Fruit fly (Drosophila melanogaster): ENCODE data around the gene cv-c.
A peak's percentile ranks its signal among the peaks of the same experiment; 100 is the strongest.

The cv-c gene

dm6 chr3R:14471426-14471825, 10.1 kb downstream of the cv-c start:
- TF ChIP-seq psq (optimal IDR thresholded peaks at IDR 0.05) (no peak), Dll (optimal IDR thresholded peaks at IDR 0.05) (no peak), EcR (GFP tag; optimal IDR thresholded peaks at IDR 0.05) (no peak), CG8478 (optimal IDR thresholded peaks at IDR 0.05) (no peak), usp (GFP tag; optimal IDR thresholded peaks at IDR 0.05) (no peak), pan (optimal IDR thresholded peaks at IDR 0.05) (no peak)

dm6 chr3R:14470630-14471029, 10.9 kb downstream of the cv-c start:
- TF ChIP-seq EcR (GFP tag; optimal IDR thresholded peaks at IDR 0.05) = no peak

- TF ChIP-seq pan (optimal IDR thresholded peaks at IDR 0.05) (no peak), psq (optimal IDR thresholded peaks at IDR 0.05) (no peak), Dll (optimal IDR thresholded peaks at IDR 0.05) (no peak), usp (GFP tag; optimal IDR thresholded peaks at IDR 0.05) (no peak), CG8478 (optimal IDR thresholded peaks at IDR 0.05) (no peak), EcR (GFP tag; optimal IDR thresholded peaks at IDR 0.05) (no peak)
Observed at dm6 chr3R:14469724-14470123, 11.8 kb downstream of the cv-c start.

- TF ChIP-seq psq (optimal IDR thresholded peaks at IDR 0.05) (no peak), EcR (GFP tag; optimal IDR thresholded peaks at IDR 0.05) (no peak), pan (optimal IDR thresholded peaks at IDR 0.05) (no peak), Dll (optimal IDR thresholded peaks at IDR 0.05) (no peak), usp (GFP tag; optimal IDR thresholded peaks at IDR 0.05) (no peak), CG8478 (optimal IDR thresholded peaks at IDR 0.05) (no peak)
Observed at dm6 chr3R:14468652-14469289, 12.7 kb downstream of the cv-c start.

- no peak for TF ChIP-seq CG8478 (optimal IDR thresholded peaks at IDR 0.05)
- TF ChIP-seq usp (GFP tag; optimal IDR thresholded peaks at IDR 0.05) = no peak
- no peak for TF ChIP-seq EcR (GFP tag; optimal IDR thresholded peaks at IDR 0.05)
- TF ChIP-seq Dll (optimal IDR thresholded peaks at IDR 0.05) = no peak
- TF ChIP-seq pan (optimal IDR thresholded peaks at IDR 0.05) = no peak
- no peak for TF ChIP-seq psq (optimal IDR thresholded peaks at IDR 0.05)
Observed at dm6 chr3R:14467231-14467846, 14.2 kb downstream of the cv-c start.

dm6 chr3R:14466312-14466711, 15.2 kb downstream of the cv-c start:
- no peak for TF ChIP-seq Dll (optimal IDR thresholded peaks at IDR 0.05)
- no peak for TF ChIP-seq usp (GFP tag; optimal IDR thresholded peaks at IDR 0.05)
- no peak for TF ChIP-seq CG8478 (optimal IDR thresholded peaks at IDR 0.05)
- no peak for TF ChIP-seq EcR (GFP tag; optimal IDR thresholded peaks at IDR 0.05)
- no peak for TF ChIP-seq psq (optimal IDR thresholded peaks at IDR 0.05)
- no peak for TF ChIP-seq pan (optimal IDR thresholded peaks at IDR 0.05)

dm6 chr3R:14465183-14465582, 16.3 kb downstream of the cv-c start:
- no peak for TF ChIP-seq pan (optimal IDR thresholded peaks at IDR 0.05)
- no peak for TF ChIP-seq CG8478 (optimal IDR thresholded peaks at IDR 0.05)
- TF ChIP-seq usp (GFP tag; optimal IDR thresholded peaks at IDR 0.05) = no peak
- TF ChIP-seq EcR (GFP tag; optimal IDR thresholded peaks at IDR 0.05) = no peak
- no peak for TF ChIP-seq psq (optimal IDR thresholded peaks at IDR 0.05)
- no peak for TF ChIP-seq Dll (optimal IDR thresholded peaks at IDR 0.05)

dm6 chr3R:14464423-14464822, 17.1 kb downstream of the cv-c start:
- TF ChIP-seq psq (optimal IDR thresholded peaks at IDR 0.05) = no peak
- no peak for TF ChIP-seq EcR (GFP tag; optimal IDR thresholded peaks at IDR 0.05)
- no peak for TF ChIP-seq Dll (optimal IDR thresholded peaks at IDR 0.05)
- TF ChIP-seq pan (optimal IDR thresholded peaks at IDR 0.05) = no peak
- no peak for TF ChIP-seq usp (GFP tag; optimal IDR thresholded peaks at IDR 0.05)
- TF ChIP-seq CG8478 (optimal IDR thresholded peaks at IDR 0.05) = no peak

dm6 chr3R:14462876-14463397, 18.6 kb downstream of the cv-c start:
- no peak for TF ChIP-seq usp (GFP tag; optimal IDR thresholded peaks at IDR 0.05)
- no peak for TF ChIP-seq Dll (optimal IDR thresholded peaks at IDR 0.05)
- no peak for TF ChIP-seq pan (optimal IDR thresholded peaks at IDR 0.05)
- TF ChIP-seq CG8478 (optimal IDR thresholded peaks at IDR 0.05) = no peak
- TF ChIP-seq psq (optimal IDR thresholded peaks at IDR 0.05) = no peak
- TF ChIP-seq EcR (GFP tag; optimal IDR thresholded peaks at IDR 0.05) = no peak

- TF ChIP-seq usp (GFP tag; optimal IDR thresholded peaks at IDR 0.05) = no peak
- TF ChIP-seq CG8478 (optimal IDR thresholded peaks at IDR 0.05) = no peak
- no peak for TF ChIP-seq Dll (optimal IDR thresholded peaks at IDR 0.05)
- no peak for TF ChIP-seq psq (optimal IDR thresholded peaks at IDR 0.05)
- peak in 1 of 2 experiments; percentile 24 for TF ChIP-seq EcR (GFP tag; optimal IDR thresholded peaks at IDR 0.05)
- TF ChIP-seq pan (optimal IDR thresholded peaks at IDR 0.05) = no peak
Observed at dm6 chr3R:14462341-14462740, 19.2 kb downstream of the cv-c start.

- TF ChIP-seq Dll (optimal IDR thresholded peaks at IDR 0.05) (no peak), EcR (GFP tag; optimal IDR thresholded peaks at IDR 0.05) (no peak), usp (GFP tag; optimal IDR thresholded peaks at IDR 0.05) (no peak), pan (optimal IDR thresholded peaks at IDR 0.05) (no peak), CG8478 (optimal IDR thresholded peaks at IDR 0.05) (no peak), psq (optimal IDR thresholded peaks at IDR 0.05) (no peak)
Observed at dm6 chr3R:14460305-14460704, 21.2 kb downstream of the cv-c start.

- TF ChIP-seq Dll (optimal IDR thresholded peaks at IDR 0.05) = no peak
- TF ChIP-seq EcR (GFP tag; optimal IDR thresholded peaks at IDR 0.05) = no peak
- no peak for TF ChIP-seq pan (optimal IDR thresholded peaks at IDR 0.05)
- TF ChIP-seq CG8478 (optimal IDR thresholded peaks at IDR 0.05) = no peak
- no peak for TF ChIP-seq psq (optimal IDR thresholded peaks at IDR 0.05)
- no peak for TF ChIP-seq usp (GFP tag; optimal IDR thresholded peaks at IDR 0.05)
Observed at dm6 chr3R:14458448-14458847, 23.1 kb downstream of the cv-c start.

Measured in whole organism.